Worm (Caenorhabditis elegans) whole organism, L3 larva: ENCODE data around the gene gly-3.

ENCODE experiments used
- R02D3.7 ChIP-seq: fragments of 150-350 bp; optimal IDR thresholded peaks from 2 replicates; lab custom pipeline; 2014; ENCODE audit warnings: missing biosample characterization, missing genetic modification characterization
- ama-1 ChIP-seq: fragments of 150-350 bp; optimal IDR thresholded peaks from 2 replicates; lab custom pipeline; 2018
- ceh-16 ChIP-seq: sonication (generic microtip); optimal IDR thresholded peaks from 2 replicates; lab custom pipeline; 2017; ENCODE audit warnings: missing biosample characterization, missing genetic modification characterization
- ceh-28 ChIP-seq: fragments of 150-350 bp; optimal IDR thresholded peaks from 2 replicates; lab custom pipeline; 2014; ENCODE audit warnings: missing biosample characterization, missing genetic modification reagents, missing genetic modification characterization
- ceh-82 ChIP-seq: fragments of 150-350 bp; optimal IDR thresholded peaks from 2 replicates; lab custom pipeline; 2014; ENCODE audit warnings: missing biosample characterization, missing genetic modification characterization
- ceh-9 ChIP-seq: sonication (generic microtip); optimal IDR thresholded peaks from 2 replicates; lab custom pipeline; 2018; ENCODE audit warnings: missing biosample characterization, missing genetic modification characterization
- egl-27 ChIP-seq: sonication (generic microtip); optimal IDR thresholded peaks from 4 replicates; lab custom pipeline; 2017; ENCODE audit warnings: missing biosample characterization, missing genetic modification reagents, missing genetic modification characterization
- egl-5 ChIP-seq: fragments of 150-350 bp; optimal IDR thresholded peaks from 2 replicates; lab custom pipeline; 2017; ENCODE audit warnings: missing biosample characterization, missing genetic modification reagents, missing genetic modification characterization, inconsistent platforms
- elt-1 ChIP-seq: fragments of 150-350 bp; optimal IDR thresholded peaks from 2 replicates; lab custom pipeline; 2014; ENCODE audit warnings: missing biosample characterization, missing genetic modification characterization
- fkh-10 ChIP-seq: sonication (generic microtip); optimal IDR thresholded peaks from 2 replicates; lab custom pipeline; 2017; ENCODE audit warnings: missing biosample characterization, missing genetic modification reagents, missing genetic modification characterization
- fkh-2 ChIP-seq: fragments of 150-350 bp; optimal IDR thresholded peaks from 2 replicates; lab custom pipeline; 2014; ENCODE audit warnings: missing biosample characterization, missing genetic modification reagents, missing genetic modification characterization
- jun-1 ChIP-seq: fragments of 150-350 bp; optimal IDR thresholded peaks from 2 replicates; lab custom pipeline; 2014; ENCODE audit warnings: missing biosample characterization, missing genetic modification reagents, missing genetic modification characterization
- lin-15B ChIP-seq: fragments of 150-350 bp; optimal IDR thresholded peaks from 2 replicates; lab custom pipeline; 2014; ENCODE audit warnings: missing biosample characterization, missing genetic modification characterization
- lsy-12 ChIP-seq: sonication (generic microtip); optimal IDR thresholded peaks from 2 replicates; lab custom pipeline; 2016; ENCODE audit warnings: mild to moderate bottlenecking, missing genetic modification characterization, missing compliant biosample characterization
- mdl-1 ChIP-seq: fragments of 150-350 bp; optimal IDR thresholded peaks from 2 replicates; lab custom pipeline; 2014; ENCODE audit warnings: missing biosample characterization, missing genetic modification characterization
- mml-1 ChIP-seq: fragments of 150-350 bp; sonication (generic microtip); optimal IDR thresholded peaks from 3 replicates; lab custom pipeline; 2014; ENCODE audit warnings: missing biosample characterization, missing genetic modification characterization
- nfya-1 ChIP-seq: sonication (generic microtip); optimal IDR thresholded peaks from 2 replicates; lab custom pipeline; 2017; ENCODE audit warnings: missing genetic modification characterization, mild to moderate bottlenecking, missing compliant biosample characterization, antibody characterized with exemption, moderate library complexity; ENCODE audit not compliant: insufficient read depth
- nhr-11 ChIP-seq: fragments of 150-350 bp; optimal IDR thresholded peaks from 2 replicates; lab custom pipeline; 2014; ENCODE audit warnings: missing biosample characterization, missing genetic modification characterization
- nhr-12 ChIP-seq: fragments of 150-350 bp; optimal IDR thresholded peaks from 2 replicates; lab custom pipeline; 2014; ENCODE audit warnings: missing biosample characterization, missing genetic modification characterization
- nhr-23 ChIP-seq: fragments of 150-350 bp; optimal IDR thresholded peaks from 2 replicates; lab custom pipeline; 2014; ENCODE audit warnings: missing biosample characterization, missing genetic modification reagents, missing genetic modification characterization
- nhr-25 ChIP-seq: sonication (generic microtip); optimal IDR thresholded peaks from 2 replicates; lab custom pipeline; 2017; ENCODE audit warnings: missing biosample characterization, missing genetic modification characterization
- nhr-67 ChIP-seq: fragments of 150-350 bp; optimal IDR thresholded peaks from 2 replicates; lab custom pipeline; 2014; ENCODE audit warnings: missing biosample characterization, missing genetic modification characterization
- nhr-76 ChIP-seq: fragments of 150-350 bp; sonication (generic microtip); optimal IDR thresholded peaks from 5 replicates; lab custom pipeline; 2014; ENCODE audit warnings: missing biosample characterization, missing genetic modification characterization
- pha-4 ChIP-seq: fragments of 150-350 bp; optimal IDR thresholded peaks from 2 replicates; lab custom pipeline; 2014; ENCODE audit warnings: missing biosample characterization, missing genetic modification reagents, missing genetic modification characterization
- pqm-1 ChIP-seq: fragments of 150-350 bp; optimal IDR thresholded peaks from 2 replicates; lab custom pipeline; 2017; ENCODE audit warnings: missing biosample characterization, missing genetic modification characterization, inconsistent platforms
- snpc-4 ChIP-seq: fragments of 150-350 bp; optimal IDR thresholded peaks from 2 replicates; lab custom pipeline; 2014; ENCODE audit warnings: missing biosample characterization, missing genetic modification characterization
- tbx-2 ChIP-seq: sonication (generic microtip); optimal IDR thresholded peaks from 2 replicates; lab custom pipeline; 2016; ENCODE audit warnings: mild to moderate bottlenecking, missing genetic modification characterization, missing compliant biosample characterization
- unc-39 ChIP-seq: sonication (generic microtip); optimal IDR thresholded peaks from 4 replicates; lab custom pipeline; 2017; ENCODE audit warnings: missing biosample characterization, missing genetic modification characterization
- unc-62 ChIP-seq: fragments of 150-350 bp; sonication (generic microtip); optimal IDR thresholded peaks from 4 replicates; lab custom pipeline; 2014; ENCODE audit warnings: missing biosample characterization, missing genetic modification reagents, missing genetic modification characterization
- ztf-11 ChIP-seq: fragments of 150-350 bp; optimal IDR thresholded peaks from 2 replicates; lab custom pipeline; 2014; ENCODE audit warnings: missing biosample characterization, missing genetic modification characterization
- ztf-4 ChIP-seq: fragments of 150-350 bp; optimal IDR thresholded peaks from 2 replicates; lab custom pipeline; 2014; ENCODE audit warnings: missing biosample characterization, missing genetic modification characterization

Gene gly-3

DNA sequence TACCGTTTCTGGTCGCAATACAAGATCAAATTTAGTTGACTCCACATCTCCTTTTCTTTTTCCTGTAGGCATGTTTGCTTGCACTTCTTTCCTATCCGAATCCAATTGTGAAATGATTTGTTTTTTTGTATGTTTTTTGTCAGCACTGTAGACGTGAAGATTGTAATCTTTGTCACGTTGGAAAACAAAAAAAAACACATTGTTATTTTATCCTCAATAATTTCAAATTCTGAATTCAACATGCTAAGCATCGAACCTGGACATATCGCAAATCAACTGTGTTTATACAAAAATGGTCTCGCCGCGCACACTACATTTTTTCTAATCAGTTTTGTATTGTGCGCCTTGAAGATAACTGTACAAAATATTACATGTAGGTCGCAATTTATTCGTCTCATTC is 4.1 kb downstream of the gly-3 start, which contains the start of gene ZK688.12:
Gene ZK688.12, minus strand, starts transcription at position 101 of the 400 bp plus-strand sequence.
- TF ChIP-seq ceh-82 (tag; lab: Kevin White, UChicago): no peak
- no peak for TF ChIP-seq pha-4 (tag; lab: Kevin White, UChicago)
- TF ChIP-seq ceh-28 (tag; lab: Kevin White, UChicago): no peak
- no peak for TF ChIP-seq lsy-12 (tag; lab: Kevin White, UChicago)
- TF ChIP-seq egl-5 (tag; lab: Kevin White, UChicago): no peak
- TF ChIP-seq mml-1 (tag; lab: Kevin White, UChicago): no peak
- no peak for TF ChIP-seq mdl-1
- no peak for TF ChIP-seq snpc-4 (tag; lab: Kevin White, UChicago)
- TF ChIP-seq ceh-16 (tag; lab: Kevin White, UChicago): no peak
- TF ChIP-seq nfya-1 (tag; lab: Kevin White, UChicago): no peak
- TF ChIP-seq tbx-2: no peak
- no peak for TF ChIP-seq jun-1 (tag; lab: Kevin White, UChicago)
- TF ChIP-seq pqm-1 (tag; lab: Kevin White, UChicago): no peak
- no peak for TF ChIP-seq nhr-23
- no peak for TF ChIP-seq nhr-76 (tag; lab: Kevin White, UChicago)
- TF ChIP-seq lin-15B (tag; lab: Kevin White, UChicago): no peak

DNA sequence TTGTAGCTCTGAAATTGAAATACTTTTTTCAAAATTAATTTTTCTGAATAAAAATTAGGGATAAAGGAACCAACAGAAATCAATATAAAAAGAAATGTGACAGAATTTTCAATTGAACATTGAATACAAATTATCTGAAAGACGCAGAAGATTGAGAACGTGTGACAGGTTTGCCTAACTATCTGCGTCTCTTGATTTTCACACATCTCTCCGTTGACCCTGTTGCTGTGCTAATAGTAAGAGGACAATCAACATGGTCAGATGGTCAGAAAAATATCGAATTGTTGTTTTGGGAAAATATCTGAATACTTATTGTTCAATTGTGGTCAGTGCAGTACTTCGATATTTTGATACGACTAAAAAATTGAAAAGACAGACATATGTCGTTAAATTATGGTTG is 5.9 kb downstream of the gly-3 start, which contains the start of gene ZK688.7:
Gene ZK688.7, minus strand, starts transcription at position 14 of the 400 bp plus-strand sequence.
- TF ChIP-seq nhr-23 (peak; percentile 68), pha-4 (tag; lab: Kevin White, UChicago) (peak; percentile 52), nfya-1 (tag; lab: Kevin White, UChicago) (peak; percentile 28), nhr-25 (tag; lab: Kevin White, UChicago) (peak; percentile 59), R02D3.7 (tag; lab: Kevin White, UChicago) (no peak)

DNA sequence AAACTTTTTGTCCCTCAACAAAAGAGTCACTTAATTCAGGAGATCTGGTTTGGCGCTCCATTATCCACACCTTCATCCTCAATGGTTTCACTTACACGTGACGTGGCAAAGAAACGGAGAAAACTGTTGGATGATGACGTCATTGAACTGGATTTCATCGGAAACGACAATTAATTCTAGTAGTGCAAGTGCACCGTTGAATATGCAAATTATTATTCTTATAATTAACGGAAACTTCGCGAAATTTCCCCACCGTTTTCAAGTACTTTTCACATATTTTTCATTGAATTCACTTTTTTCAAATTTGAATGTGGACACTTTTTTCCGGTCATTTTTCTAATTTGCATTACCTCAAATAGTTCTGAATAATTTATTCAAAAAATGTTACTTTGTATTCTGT is 8.3 kb downstream of the gly-3 start, which contains the start of gene ZK688.1:
Gene ZK688.1, plus strand, starts transcription at position 301 of the 400 bp plus-strand sequence.
- no peak for TF ChIP-seq nhr-12 (tag; lab: Kevin White, UChicago)
- no peak for TF ChIP-seq nhr-25 (tag; lab: Kevin White, UChicago)

DNA sequence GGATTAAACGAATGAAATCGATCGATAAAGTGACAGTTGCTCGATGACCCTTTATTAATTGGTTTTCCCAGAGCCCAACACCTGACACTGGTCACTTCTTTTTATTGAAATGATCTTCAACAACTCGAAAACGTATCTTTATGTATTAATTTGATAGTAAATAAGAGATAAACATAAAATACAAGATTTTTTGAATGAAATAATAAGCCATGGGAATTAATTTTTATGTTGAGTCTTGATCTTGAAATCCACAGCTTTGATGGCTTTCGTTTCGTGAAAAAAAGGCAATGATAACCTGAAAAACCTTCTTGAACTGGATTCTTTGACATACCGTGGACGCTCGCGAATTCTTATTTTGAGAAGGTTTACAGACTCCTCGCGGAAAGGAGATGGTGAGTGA is 10.1 kb downstream of the gly-3 start, which contains the start of gene pcp-5:
Gene pcp-5, minus strand, starts transcription at position 101 of the 400 bp plus-strand sequence.
- TF ChIP-seq fkh-2 (tag; lab: Kevin White, UChicago) (no peak), snpc-4 (tag; lab: Kevin White, UChicago) (no peak), pha-4 (tag; lab: Kevin White, UChicago) (no peak), lin-15B (tag; lab: Kevin White, UChicago) (no peak), ceh-9 (tag; lab: Kevin White, UChicago) (no peak), elt-1 (tag; lab: Kevin White, UChicago) (no peak), mml-1 (tag; lab: Kevin White, UChicago) (no peak), R02D3.7 (tag; lab: Kevin White, UChicago) (no peak), egl-27 (tag; lab: Kevin White, UChicago) (no peak), unc-62 (GFP tag; lab: Kevin White, UChicago) (no peak), mdl-1 (no peak), nhr-67 (tag; lab: Kevin White, UChicago) (no peak)

DNA sequence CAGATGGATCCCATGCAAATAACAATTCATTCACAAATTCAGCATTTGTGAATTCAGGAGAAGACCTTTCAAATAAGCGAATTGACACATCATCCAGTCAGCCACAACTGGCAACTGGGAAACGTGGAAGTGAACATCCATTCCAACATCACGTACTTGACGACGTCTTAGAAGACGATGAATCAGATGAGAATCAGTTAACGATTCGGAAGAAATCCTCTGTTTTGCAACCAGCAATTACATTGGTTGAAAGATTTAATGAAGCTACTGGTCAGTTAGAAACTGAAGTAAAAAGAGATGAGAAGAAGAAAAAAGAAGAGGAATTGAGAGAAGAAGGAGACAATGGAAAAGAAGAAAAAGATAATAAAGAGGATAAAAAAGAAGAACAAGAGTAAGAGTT is 14.1 kb downstream of the gly-3 start:
- TF ChIP-seq fkh-2 (tag; lab: Kevin White, UChicago) (no peak), nhr-11 (tag; lab: Kevin White, UChicago) (no peak), ztf-4 (tag; lab: Kevin White, UChicago) (no peak), ama-1 (lab: Kevin White, UChicago) (no peak), ceh-28 (tag; lab: Kevin White, UChicago) (no peak), nhr-12 (tag; lab: Kevin White, UChicago) (no peak), ceh-9 (tag; lab: Kevin White, UChicago) (no peak), ceh-82 (tag; lab: Kevin White, UChicago) (no peak)

DNA sequence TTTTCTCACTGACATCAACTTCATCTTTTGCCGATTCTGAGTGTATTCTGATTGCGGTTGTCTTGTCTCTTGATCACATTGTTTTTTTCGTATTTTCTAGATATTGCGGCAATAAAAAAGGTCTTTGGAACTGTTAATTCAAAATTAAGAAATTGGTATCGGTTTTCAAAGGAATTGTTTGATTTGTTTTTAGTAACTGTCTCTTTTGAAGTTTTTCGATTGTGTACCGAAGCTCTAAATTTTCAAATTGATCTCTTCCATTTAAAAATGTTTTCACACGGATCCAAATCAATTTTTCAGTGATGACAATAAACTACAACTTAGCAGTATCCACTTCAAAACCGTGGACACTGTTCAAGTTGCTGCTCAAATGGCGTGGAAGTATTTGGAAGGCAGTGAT is 16.8 kb downstream of the gly-3 start, which contains the start of gene best-24:
Gene best-24, plus strand, starts transcription at position 301 of the 400 bp plus-strand sequence.
- TF ChIP-seq R02D3.7 (tag; lab: Kevin White, UChicago) (no peak), snpc-4 (tag; lab: Kevin White, UChicago) (no peak), nhr-67 (tag; lab: Kevin White, UChicago) (no peak), jun-1 (tag; lab: Kevin White, UChicago) (no peak), mml-1 (tag; lab: Kevin White, UChicago) (no peak), ztf-11 (tag; lab: Kevin White, UChicago) (no peak), ceh-82 (tag; lab: Kevin White, UChicago) (no peak), nhr-23 (no peak), tbx-2 (no peak), lin-15B (tag; lab: Kevin White, UChicago) (no peak), nfya-1 (tag; lab: Kevin White, UChicago) (no peak), unc-39 (tag; lab: Kevin White, UChicago) (no peak), lsy-12 (tag; lab: Kevin White, UChicago) (no peak), fkh-10 (GFP tag; lab: Kevin White, UChicago) (no peak), nhr-76 (tag; lab: Kevin White, UChicago) (no peak)
